Fruit fly (Drosophila melanogaster): ENCODE measurements around the gene gammaSnap2.

DNA sequence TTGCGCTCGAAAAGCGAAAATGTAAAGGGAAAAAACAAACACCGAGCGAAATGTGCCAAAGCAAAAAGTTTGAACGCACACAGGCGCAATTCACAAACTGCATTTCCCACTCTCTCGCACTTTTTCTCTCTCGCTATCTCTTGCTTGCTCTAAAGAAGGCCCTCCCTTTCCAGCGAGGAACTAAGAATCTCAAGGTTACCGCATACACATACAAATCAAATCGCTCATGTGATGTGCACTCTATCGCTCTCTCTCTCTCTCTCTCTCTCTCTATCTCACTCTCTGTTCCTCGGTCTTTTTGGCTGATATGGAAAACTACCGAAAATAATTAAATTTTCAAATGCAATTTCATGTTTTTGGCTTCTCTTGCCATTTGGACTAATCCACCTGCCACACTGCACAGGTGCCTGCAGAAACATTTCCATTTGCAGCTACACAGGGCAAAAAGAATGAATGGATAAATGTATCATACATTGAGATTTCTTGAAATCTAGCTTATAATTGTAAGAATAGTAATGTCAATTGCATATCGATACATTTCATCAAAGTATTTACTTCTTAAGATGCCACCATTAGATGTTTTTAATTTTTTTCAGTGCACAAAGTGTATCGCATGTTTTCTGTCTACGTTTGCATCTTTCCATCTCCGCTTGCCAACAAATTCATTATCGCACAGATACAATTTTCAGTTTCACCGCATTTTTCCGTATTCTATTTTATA lies 41.8 kb downstream of the gammaSnap2 start:
- TF ChIP-seq psq (optimal IDR thresholded peaks at IDR 0.05) (no peak), CG8478 (optimal IDR thresholded peaks at IDR 0.05) (peak; percentile 19), usp (GFP tag; optimal IDR thresholded peaks at IDR 0.05) (no peak), pan (optimal IDR thresholded peaks at IDR 0.05) (no peak), Dll (optimal IDR thresholded peaks at IDR 0.05) (no peak), EcR (GFP tag; optimal IDR thresholded peaks at IDR 0.05) (no peak)
